Worm (Caenorhabditis elegans): ENCODE measurements around the gene T08G3.13.

T08G3.13 gene

ce11 chrV:16447735-16448134, at the start of gene T08G3.13:
TSS of gene T08G3.13 (plus strand) at chrV:16448035.
- TF ChIP-seq unc-62 (GFP tag; optimal IDR thresholded peaks at IDR 0.05): no peak

ce11 chrV:16399388-16399787, 48.4 kb upstream of the T08G3.13 start, which contains the start of gene sre-36:
TSS of gene sre-36 (plus strand) at chrV:16399688.
- TF ChIP-seq unc-62 (GFP tag; optimal IDR thresholded peaks at IDR 0.05): no peak

- no peak for TF ChIP-seq unc-62 (GFP tag; optimal IDR thresholded peaks at IDR 0.05)
Measured at ce11 chrV:16401519-16401918, 46.3 kb upstream of the T08G3.13 start, which contains the start of gene F13A7.14. TSS of gene F13A7.14 (plus strand) at chrV:16401891.

- TF ChIP-seq unc-62 (GFP tag; optimal IDR thresholded peaks at IDR 0.05): no peak
Measured at ce11 chrV:16403974-16404373, 43.9 kb upstream of the T08G3.13 start, which contains the start of gene syp-1. TSS of gene syp-1 (plus strand) at chrV:16404274.

- no peak for TF ChIP-seq unc-62 (GFP tag; optimal IDR thresholded peaks at IDR 0.05)
Measured at ce11 chrV:16405366-16405765, 42.5 kb upstream of the T08G3.13 start.

- TF ChIP-seq unc-62 (GFP tag; optimal IDR thresholded peaks at IDR 0.05): no peak
Measured at ce11 chrV:16406357-16406756, 41.5 kb upstream of the T08G3.13 start.

- TF ChIP-seq unc-62 (GFP tag; optimal IDR thresholded peaks at IDR 0.05): no peak
Measured at ce11 chrV:16407663-16408062, 40.2 kb upstream of the T08G3.13 start, which contains the start of gene F26D2.3. TSS of gene F26D2.3 (plus strand) at chrV:16407963.

- TF ChIP-seq unc-62 (GFP tag; optimal IDR thresholded peaks at IDR 0.05): no peak
Measured at ce11 chrV:16410521-16410920, 37.3 kb upstream of the T08G3.13 start, which contains the start of gene srh-145. TSS of gene srh-145 (plus strand) at chrV:16410713.

- TF ChIP-seq unc-62 (GFP tag; optimal IDR thresholded peaks at IDR 0.05): no peak
Measured at ce11 chrV:16417014-16417413, 30.8 kb upstream of the T08G3.13 start, which contains the start of gene str-55. TSS of gene str-55 (minus strand) at chrV:16417114.

- TF ChIP-seq unc-62 (GFP tag; optimal IDR thresholded peaks at IDR 0.05): no peak
Measured at ce11 chrV:16419769-16420168, 28.1 kb upstream of the T08G3.13 start, which contains the start of gene F26D2.16. TSS of gene F26D2.16 (minus strand) at chrV:16419869.

ce11 chrV:16420696-16421095, 27.1 kb upstream of the T08G3.13 start, which contains the start of gene srw-48:
TSS of gene srw-48 (plus strand) at chrV:16420996.
- no peak for TF ChIP-seq unc-62 (GFP tag; optimal IDR thresholded peaks at IDR 0.05)

ce11 chrV:16424428-16424827, 23.4 kb upstream of the T08G3.13 start, which contains the start of gene srw-29:
TSS of gene srw-29 (minus strand) at chrV:16424528.
- no peak for TF ChIP-seq unc-62 (GFP tag; optimal IDR thresholded peaks at IDR 0.05)

- TF ChIP-seq unc-62 (GFP tag; optimal IDR thresholded peaks at IDR 0.05): no peak
Measured at ce11 chrV:16429503-16429902, 18.3 kb upstream of the T08G3.13 start, which contains the start of gene F26D2.10. TSS of gene F26D2.10 (minus strand) at chrV:16429603.

ce11 chrV:16429940-16430339, 17.9 kb upstream of the T08G3.13 start, which contains the start of gene str-73:
TSS of gene str-73 (plus strand) at chrV:16430240.
- TF ChIP-seq unc-62 (GFP tag; optimal IDR thresholded peaks at IDR 0.05): no peak

- no peak for TF ChIP-seq unc-62 (GFP tag; optimal IDR thresholded peaks at IDR 0.05)
Measured at ce11 chrV:16433471-16433870, 14.4 kb upstream of the T08G3.13 start, which contains the start of gene clec-234. TSS of gene clec-234 (minus strand) at chrV:16433571.

ce11 chrV:16435510-16435909, 12.3 kb upstream of the T08G3.13 start, which contains the start of the genes F26D2.13 and F26D2.14:
TSS of gene F26D2.13 (minus strand) at chrV:16435610.
TSS of gene F26D2.14 (plus strand) at chrV:16435855.
- no peak for TF ChIP-seq unc-62 (GFP tag; optimal IDR thresholded peaks at IDR 0.05)

ce11 chrV:16437546-16437945, 10.3 kb upstream of the T08G3.13 start, which contains the start of gene F26D2.15:
TSS of gene F26D2.15 (plus strand) at chrV:16437846.
- no peak for TF ChIP-seq unc-62 (GFP tag; optimal IDR thresholded peaks at IDR 0.05)

Measured in whole organism, dauer.